Worm (Caenorhabditis elegans) whole organism, late embryonic: Measurements from ENCODE around the gene grl-19.

ENCODE experiments used
- C08G9.2 ChIP-seq: sonication (generic microtip); optimal IDR thresholded peaks from 2 replicates; lab custom pipeline; 2016; ENCODE audit warnings: mild to moderate bottlenecking, missing genetic modification characterization, moderate library complexity, missing compliant biosample characterization
- F13H6.1 ChIP-seq: sonication (generic microtip); optimal IDR thresholded peaks from 2 replicates; lab custom pipeline; 2016; ENCODE audit warnings: missing genetic modification characterization, missing compliant biosample characterization
- K09A11.1 ChIP-seq: sonication (generic microtip); optimal IDR thresholded peaks from 2 replicates; lab custom pipeline; 2017; ENCODE audit warnings: antibody characterized with exemption, mild to moderate bottlenecking, missing genetic modification characterization, missing compliant biosample characterization; ENCODE audit not compliant: insufficient read depth
- Y22D7AL.16 ChIP-seq: sonication (generic microtip); optimal IDR thresholded peaks from 2 replicates; lab custom pipeline; 2016; ENCODE audit warnings: missing genetic modification characterization, missing compliant biosample characterization
- ama-1 ChIP-seq: fragments of 150-350 bp; optimal IDR thresholded peaks from 2 replicates; lab custom pipeline; 2014
- ceh-18 ChIP-seq: sonication (generic microtip); optimal IDR thresholded peaks from 2 replicates; lab custom pipeline; 2016; ENCODE audit warnings: missing genetic modification characterization, missing compliant biosample characterization
- ceh-19 ChIP-seq: fragments of 200-800 bp; sonication (Bioruptor generic); optimal IDR thresholded peaks from 2 replicates; lab custom pipeline; 2018; ENCODE audit warnings: mild to moderate bottlenecking, missing genetic modification characterization, missing compliant biosample characterization
- ceh-22 ChIP-seq: sonication (generic microtip); optimal IDR thresholded peaks from 2 replicates; lab custom pipeline; 2017; ENCODE audit warnings: missing biosample characterization, missing genetic modification characterization
- ceh-30 ChIP-seq: fragments of 150-350 bp; optimal IDR thresholded peaks from 2 replicates; lab custom pipeline; 2014; ENCODE audit warnings: missing biosample characterization, missing genetic modification characterization
- ceh-31 ChIP-seq: sonication (generic microtip); optimal IDR thresholded peaks from 2 replicates; lab custom pipeline; 2016; ENCODE audit warnings: missing genetic modification characterization, missing compliant biosample characterization
- ceh-34 ChIP-seq: sonication (generic microtip); optimal IDR thresholded peaks from 2 replicates; lab custom pipeline; 2016; ENCODE audit warnings: mild to moderate bottlenecking, missing genetic modification characterization, missing compliant biosample characterization
- ceh-48 ChIP-seq: sonication (generic microtip); optimal IDR thresholded peaks from 2 replicates; lab custom pipeline; 2016; ENCODE audit warnings: missing genetic modification characterization, inconsistent platforms, missing compliant biosample characterization
- elt-2 ChIP-seq: sonication (generic microtip); optimal IDR thresholded peaks from 2 replicates; lab custom pipeline; 2016; ENCODE audit warnings: missing genetic modification reagents, missing genetic modification characterization, missing compliant biosample characterization
- fax-1 ChIP-seq: sonication (generic microtip); optimal IDR thresholded peaks from 2 replicates; lab custom pipeline; 2016; ENCODE audit warnings: missing genotype, missing genetic modification characterization, missing compliant biosample characterization
- fkh-10 ChIP-seq: fragments of 150-350 bp; optimal IDR thresholded peaks from 2 replicates; lab custom pipeline; 2014; ENCODE audit warnings: missing biosample characterization, missing genetic modification reagents, missing genetic modification characterization
- hlh-13 ChIP-seq: fragments of 200-800 bp; sonication (Bioruptor generic); optimal IDR thresholded peaks from 2 replicates; lab custom pipeline; 2018; ENCODE audit warnings: mild to moderate bottlenecking, missing genetic modification characterization, missing compliant biosample characterization
- hlh-6 ChIP-seq: sonication (generic microtip); optimal IDR thresholded peaks from 2 replicates; lab custom pipeline; 2016; ENCODE audit warnings: missing genotype, missing genetic modification characterization, missing compliant biosample characterization
- lin-11 ChIP-seq: fragments of 200-800 bp; sonication (Bioruptor generic); optimal IDR thresholded peaks from 2 replicates; lab custom pipeline; 2018; ENCODE audit warnings: mild to moderate bottlenecking, missing genetic modification characterization, missing compliant biosample characterization
- mec-3 ChIP-seq: sonication (generic microtip); optimal IDR thresholded peaks from 2 replicates; lab custom pipeline; 2016; ENCODE audit warnings: borderline replicate concordance, missing genetic modification characterization, missing compliant biosample characterization
- nfya-1 ChIP-seq: sonication (generic microtip); optimal IDR thresholded peaks from 2 replicates; lab custom pipeline; 2017; ENCODE audit warnings: missing genetic modification characterization, mild to moderate bottlenecking, missing compliant biosample characterization, antibody characterized with exemption, moderate library complexity
- npax-4 ChIP-seq: sonication (generic microtip); optimal IDR thresholded peaks from 2 replicates; lab custom pipeline; 2016; ENCODE audit warnings: missing genetic modification characterization, missing compliant biosample characterization
- pat-9 ChIP-seq: fragments of 200-800 bp; sonication (Bioruptor generic); optimal IDR thresholded peaks from 2 replicates; lab custom pipeline; 2018; ENCODE audit warnings: mild to moderate bottlenecking, missing genetic modification characterization, moderate library complexity, missing compliant biosample characterization
- pax-1 ChIP-seq: fragments of 150-350 bp; optimal IDR thresholded peaks from 2 replicates; lab custom pipeline; 2014; ENCODE audit warnings: missing biosample characterization, missing genetic modification characterization
- pha-4 ChIP-seq: fragments of 150-350 bp; optimal IDR thresholded peaks from 2 replicates; lab custom pipeline; 2018; ENCODE audit warnings: missing biosample characterization, missing genetic modification reagents, missing genetic modification characterization
- pros-1 ChIP-seq: fragments of 150-350 bp; optimal IDR thresholded peaks from 2 replicates; lab custom pipeline; 2014; ENCODE audit warnings: missing biosample characterization, missing genetic modification reagents, missing genetic modification characterization
- ref-2 ChIP-seq: sonication (generic microtip); optimal IDR thresholded peaks from 2 replicates; lab custom pipeline; 2016; ENCODE audit warnings: missing genetic modification characterization, missing compliant biosample characterization
- rnt-1 ChIP-seq: sonication (generic microtip); optimal IDR thresholded peaks from 2 replicates; lab custom pipeline; 2016; ENCODE audit warnings: missing genetic modification characterization, missing compliant biosample characterization
- sox-2 ChIP-seq: fragments of 200-800 bp; sonication (Bioruptor generic); IDR thresholded peaks from 2 replicates; pipeline ENCODE4 v1.3.6; 2022; ENCODE audit warnings: missing genetic modification reagents, missing genetic modification characterization, missing compliant biosample characterization
- syd-9 ChIP-seq: sonication (generic microtip); optimal IDR thresholded peaks from 2 replicates; lab custom pipeline; 2016; ENCODE audit warnings: mild to moderate bottlenecking, missing genetic modification characterization, moderate library complexity, missing compliant biosample characterization
- ttx-3 ChIP-seq: sonication (generic microtip); optimal IDR thresholded peaks from 2 replicates; lab custom pipeline; 2016; ENCODE audit warnings: missing genetic modification reagents, missing genetic modification characterization, missing compliant biosample characterization
- unc-3 ChIP-seq, 2 experiments: fragments of 200-800 bp in 1 of 2; sonication (Bioruptor generic) in 1 of 2; sonication (generic microtip) in 1 of 2; conservative IDR thresholded peaks in 1 of 2; optimal IDR thresholded peaks in 1 of 2; 2 replicates each; pipeline versions ENCODE4 v1.3.6 to Lab custom; 2016 to 2022; ENCODE audit warnings: missing compliant biosample characterization in 2 of 2, missing genetic modification characterization in 2 of 2, missing genetic modification reagents in 1 of 2
- unc-42 ChIP-seq: sonication (generic microtip); optimal IDR thresholded peaks from 2 replicates; lab custom pipeline; 2016; ENCODE audit warnings: missing genotype, missing genetic modification characterization, missing compliant biosample characterization
- unc-55 ChIP-seq: sonication (generic microtip); optimal IDR thresholded peaks from 2 replicates; lab custom pipeline; 2017; ENCODE audit warnings: missing biosample characterization, missing genetic modification reagents, missing genetic modification characterization

Gene grl-19

DNA sequence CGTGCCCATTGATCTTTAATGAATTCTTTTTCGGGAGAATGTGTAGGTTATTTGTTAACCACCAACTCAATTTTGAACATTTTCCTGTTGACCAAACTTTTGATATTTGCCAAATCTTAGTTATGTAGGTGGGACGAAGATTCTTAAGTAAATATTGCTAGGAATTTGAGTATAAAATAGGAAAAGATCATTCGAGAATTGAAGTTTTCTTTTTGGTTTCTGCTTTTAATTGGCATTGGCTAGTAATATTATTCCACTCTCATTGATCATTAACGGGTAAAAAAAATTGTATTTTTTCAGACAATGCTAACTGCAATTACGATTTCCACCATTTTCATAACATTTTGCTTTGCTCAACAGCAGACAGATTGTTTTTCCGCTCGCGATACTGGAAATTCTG lies 13.8 kb upstream of the grl-19 start, which contains the start of gene T21D12.12:
Gene T21D12.12 (plus strand): TSS at position 301 of the 400 bp plus-strand sequence.
- no peak for TF ChIP-seq rnt-1 (tag; lab: Kevin White, UChicago)
- no peak for TF ChIP-seq unc-42 (tag; lab: Kevin White, UChicago)
- no peak for TF ChIP-seq fax-1 (tag; lab: Kevin White, UChicago)
- TF ChIP-seq syd-9 (tag; lab: Kevin White, UChicago): no peak
- no peak for TF ChIP-seq sox-2 (GFP tag; lab: Robert Waterston, UW)
- no peak for TF ChIP-seq fkh-10
- no peak for TF ChIP-seq Y22D7AL.16 (tag; lab: Kevin White, UChicago)
- no peak for TF ChIP-seq C08G9.2 (tag; lab: Kevin White, UChicago)
- no peak for TF ChIP-seq ref-2 (tag; lab: Kevin White, UChicago)
- TF ChIP-seq unc-3 (GFP tag; conservative IDR thresholded peaks at IDR 0.05; lab: Robert Waterston, UW): no peak
- TF ChIP-seq unc-3 (tag; optimal IDR thresholded peaks at IDR 0.05; lab: Kevin White, UChicago): no peak
- no peak for TF ChIP-seq ceh-30 (tag; lab: Kevin White, UChicago)
- TF ChIP-seq K09A11.1 (tag; lab: Kevin White, UChicago): no peak

DNA sequence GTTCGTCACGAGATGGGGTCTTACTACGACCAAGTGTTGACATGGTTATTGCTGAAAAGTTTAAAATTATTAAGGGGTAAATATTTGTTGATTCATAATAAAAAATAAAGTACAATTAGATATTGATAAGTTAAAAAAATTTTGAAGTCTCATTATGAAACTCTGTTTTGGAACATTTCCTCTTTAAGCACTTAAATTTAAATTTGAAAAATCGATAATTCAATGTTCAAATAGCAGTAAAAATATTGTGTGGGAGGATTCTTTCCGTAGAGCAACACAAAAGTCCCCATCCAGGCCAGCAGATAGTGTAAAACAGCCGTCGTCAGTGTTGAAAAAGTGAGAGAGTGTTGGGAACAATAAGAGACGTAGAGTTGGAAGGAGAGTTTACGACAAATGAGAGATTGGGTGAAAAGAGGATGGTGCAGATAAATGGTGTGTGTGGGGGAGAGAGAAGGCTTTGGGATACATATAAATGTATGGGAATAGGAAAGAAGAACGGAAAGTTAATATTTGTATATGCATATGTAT lies 11.9 kb upstream of the grl-19 start, which contains the start of gene pat-6:
Gene pat-6 (minus strand): TSS at position 51 of the 528 bp plus-strand sequence.
- TF ChIP-seq ceh-31 (peak; percentile 36), unc-55 (peak; percentile 42), nfya-1 (tag; lab: Kevin White, UChicago) (peak; percentile 57), pha-4 (no peak), pax-1 (tag; lab: Kevin White, UChicago) (peak; percentile 1), ceh-30 (tag; lab: Kevin White, UChicago) (no peak), ceh-22 (tag; lab: Kevin White, UChicago) (no peak), ceh-18 (tag; lab: Kevin White, UChicago) (peak; percentile 26), ttx-3 (tag; lab: Kevin White, UChicago) (no peak), pat-9 (tag; lab: Kevin White, UChicago) (no peak)

DNA sequence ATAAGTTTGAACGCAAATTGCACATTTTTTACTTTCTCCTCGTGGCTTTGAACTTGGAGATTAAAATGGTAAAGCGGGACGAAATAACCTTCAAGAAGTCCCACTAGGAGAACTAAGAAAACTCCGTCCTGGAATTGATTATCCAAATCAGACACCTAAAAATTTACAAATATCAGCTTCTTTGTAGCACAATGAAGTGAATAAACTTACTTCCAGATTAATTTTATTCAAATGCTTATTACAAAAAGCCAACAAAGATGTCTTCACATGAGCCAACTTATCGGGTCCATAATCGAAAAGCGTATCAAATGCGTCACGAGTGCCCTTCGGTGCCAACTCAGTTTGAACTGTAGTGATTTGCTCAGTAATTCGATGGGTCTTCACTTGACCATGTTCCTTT lies 10.1 kb upstream of the grl-19 start:
- TF ChIP-seq mec-3: no peak
- no peak for TF ChIP-seq C08G9.2 (tag; lab: Kevin White, UChicago)
- TF ChIP-seq ttx-3 (tag; lab: Kevin White, UChicago): no peak
- TF ChIP-seq hlh-13 (GFP tag; lab: Kevin White, UChicago): no peak
- no peak for TF ChIP-seq ref-2 (tag; lab: Kevin White, UChicago)
- TF ChIP-seq ceh-19 (GFP tag; lab: Kevin White, UChicago): no peak
- TF ChIP-seq hlh-6 (tag; lab: Kevin White, UChicago): no peak
- no peak for TF ChIP-seq lin-11
- no peak for TF ChIP-seq ama-1 (lab: Kevin White, UChicago)
- TF ChIP-seq pros-1 (tag; lab: Kevin White, UChicago): no peak
- no peak for TF ChIP-seq nfya-1 (tag; lab: Kevin White, UChicago)

DNA sequence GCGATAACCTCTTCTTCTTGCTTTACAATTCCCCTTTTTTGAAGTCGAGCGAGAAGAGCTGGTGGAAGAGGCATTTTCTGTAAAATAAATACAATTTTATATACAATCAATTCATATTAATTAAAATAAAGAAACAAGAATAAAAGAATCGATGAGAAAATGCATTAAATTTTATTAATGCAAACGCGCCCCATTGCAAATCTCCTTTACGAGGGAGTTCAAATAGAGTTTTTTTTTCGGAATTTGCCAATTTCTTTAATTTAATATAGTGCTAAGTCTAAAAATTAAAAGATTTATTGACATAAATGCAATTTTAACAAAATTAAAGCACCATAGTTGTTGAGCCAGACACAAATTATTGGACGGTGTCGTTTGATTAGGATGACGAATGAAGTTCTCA lies 9.3 kb upstream of the grl-19 start, which contains the start of gene pqbp-1.1:
Gene pqbp-1.1 (minus strand): TSS at position 77 of the 400 bp plus-strand sequence.
- TF ChIP-seq pax-1 (tag; lab: Kevin White, UChicago) (peak; percentile 48), ceh-34 (tag; lab: Kevin White, UChicago) (no peak), elt-2 (tag; lab: Kevin White, UChicago) (peak; percentile 6), npax-4 (tag; lab: Kevin White, UChicago) (no peak), ceh-48 (peak; percentile 42), unc-42 (tag; lab: Kevin White, UChicago) (peak; percentile 88), syd-9 (tag; lab: Kevin White, UChicago) (no peak), F13H6.1 (tag; lab: Kevin White, UChicago) (no peak)
- TF ChIP-seq, all 69 proteins: peak for 4
